Worm (Caenorhabditis elegans) whole organism, young adult: Measurements from ENCODE around the gene T24B8.7.

Source experiments
- B0261.1 ChIP-seq: sonication (generic microtip); optimal IDR thresholded peaks from 2 replicates; lab custom pipeline; 2016; ENCODE audit warnings: mild to moderate bottlenecking, missing genetic modification characterization, moderate library complexity, missing compliant biosample characterization
- dox-1 ChIP-seq: fragments of 200-800 bp; sonication (Bioruptor generic); IDR thresholded peaks from 2 replicates; pipeline ENCODE4 v1.3.6; 2022; ENCODE audit warnings: missing genetic modification reagents, missing genetic modification characterization, missing compliant biosample characterization
- efl-1 ChIP-seq: fragments of 150-350 bp; optimal IDR thresholded peaks from 2 replicates; lab custom pipeline; 2014; ENCODE audit warnings: missing biosample characterization, missing genetic modification reagents, missing genetic modification characterization
- ets-4 ChIP-seq: fragments of 200-800 bp; sonication (Bioruptor generic); optimal IDR thresholded peaks from 2 replicates; lab custom pipeline; 2018; ENCODE audit warnings: mild to moderate bottlenecking, missing genetic modification characterization, missing compliant biosample characterization
- hlh-26 ChIP-seq: fragments of 200-800 bp; sonication (Bioruptor generic); conservative IDR thresholded peaks from 2 replicates; pipeline ENCODE4 v1.3.6; 2022; ENCODE audit warnings: missing genetic modification reagents, missing genetic modification characterization, missing compliant biosample characterization
- hrde-1 ChIP-seq: sonication (generic microtip); optimal IDR thresholded peaks from 2 replicates; lab custom pipeline; 2016; ENCODE audit warnings: missing genetic modification characterization, mild to moderate bottlenecking, missing compliant biosample characterization, moderate library complexity, missing genotype, missing genetic modification reagents, borderline replicate concordance
- mes-4 ChIP-seq: sonication (generic microtip); optimal IDR thresholded peaks from 2 replicates; lab custom pipeline; 2016; ENCODE audit warnings: missing genotype, missing genetic modification characterization, missing compliant biosample characterization
- unc-130 ChIP-seq: sonication (generic microtip); optimal IDR thresholded peaks from 2 replicates; lab custom pipeline; 2016; ENCODE audit warnings: missing genetic modification reagents, missing genetic modification characterization, missing compliant biosample characterization
- unc-62 ChIP-seq: fragments of 150-350 bp; optimal IDR thresholded peaks from 2 replicates; lab custom pipeline; 2014; ENCODE audit warnings: missing biosample characterization, missing genetic modification reagents, missing genetic modification characterization

ce11 chrII:9007741-9008140 lies 45.7 kb downstream of the T24B8.7 start:
- TF ChIP-seq unc-130 (GFP tag; lab: Kevin White, UChicago): no peak
- no peak for TF ChIP-seq efl-1 (GFP tag; lab: Kevin White, UChicago)
- no peak for TF ChIP-seq hlh-26 (GFP tag; lab: Robert Waterston, UW)
- TF ChIP-seq unc-62 (GFP tag; lab: Kevin White, UChicago): no peak
- TF ChIP-seq B0261.1 (tag; lab: Kevin White, UChicago): no peak
- no peak for TF ChIP-seq dox-1 (GFP tag; lab: Robert Waterston, UW)
- TF ChIP-seq mes-4 (tag; lab: Kevin White, UChicago): no peak
- TF ChIP-seq hrde-1 (tag; lab: Kevin White, UChicago): no peak
- no peak for TF ChIP-seq ets-4 (GFP tag; lab: Kevin White, UChicago)
